Worm (Caenorhabditis elegans) whole organism, L4 larva: ENCODE measurements around the gene sams-5.
"Not testable (repeated sequence)": the region's sequence is repeated elsewhere in the genome, so short reads cannot be mapped to it uniquely, and the experiment has no call there.

Experiments used
- dpl-1 ChIP-seq: fragments of 150-350 bp; optimal IDR thresholded peaks from 2 replicates; lab custom pipeline; 2014; ENCODE audit warnings: missing biosample characterization, missing genetic modification reagents, missing genetic modification characterization
- lin-13 ChIP-seq: fragments of 150-350 bp; optimal IDR thresholded peaks from 2 replicates; lab custom pipeline; 2014; ENCODE audit warnings: missing biosample characterization, missing genetic modification reagents, missing genetic modification characterization
- mep-1 ChIP-seq: fragments of 150-350 bp; sonication (generic microtip); optimal IDR thresholded peaks from 3 replicates; lab custom pipeline; 2014; ENCODE audit warnings: missing biosample characterization, missing genetic modification characterization
- nhr-28 ChIP-seq: fragments of 150-350 bp; optimal IDR thresholded peaks from 2 replicates; lab custom pipeline; 2014; ENCODE audit warnings: missing biosample characterization, missing genetic modification characterization
- snpc-4 ChIP-seq: fragments of 150-350 bp; optimal IDR thresholded peaks from 2 replicates; lab custom pipeline; 2014; ENCODE audit warnings: missing biosample characterization, missing genetic modification characterization
- unc-62 ChIP-seq, 3 experiments: fragments of 150-350 bp in 1 of 3; sonication (generic microtip); optimal IDR thresholded peaks in 2 of 3; peaks in 1 of 3; 1 replicate in 1 of 3; 2 replicates in 2 of 3; lab custom pipeline; 2014 to 2017; ENCODE audit warnings: missing biosample characterization in 3 of 3, missing genetic modification characterization in 3 of 3, missing genetic modification reagents in 3 of 3, missing genotype in 1 of 3

DNA sequence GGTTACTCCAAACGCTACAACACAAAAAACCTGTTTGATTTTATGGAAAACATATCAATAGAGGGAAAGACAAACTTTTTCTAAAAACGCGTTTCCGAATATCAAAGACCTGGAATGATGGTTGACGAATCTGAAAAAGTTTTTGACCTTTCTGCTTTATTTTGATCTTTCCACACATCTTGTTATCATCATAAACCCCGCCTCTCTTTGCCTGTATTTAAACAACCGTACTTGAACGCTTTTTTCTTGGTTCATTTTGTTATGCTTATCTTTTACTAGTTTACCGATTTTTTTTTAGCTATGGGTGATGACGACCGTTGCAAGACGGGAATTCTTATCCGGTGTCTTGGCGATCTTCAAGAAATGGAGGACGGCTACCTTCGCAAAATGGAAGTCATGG is 26.3 kb downstream of the sams-5 start, which contains the start of gene T13A10.2:
- TF ChIP-seq snpc-4 (tag; lab: Kevin White, UChicago); lin-13 (GFP tag; lab: Kevin White, UChicago); mep-1 (tag; lab: Kevin White, UChicago); dpl-1 (GFP tag; lab: Kevin White, UChicago); nhr-28 (tag; lab: Kevin White, UChicago); unc-62 (GFP tag; optimal IDR thresholded peaks at IDR 0.05 in 1 of 2; lab: Kevin White, UChicago); unc-62 (tag; optimal IDR thresholded peaks at IDR 0.05; lab: Kevin White, UChicago): not testable (repeated sequence)
